Worm (Caenorhabditis elegans): Measurements from ENCODE around the gene T28F3.5.

DNA sequence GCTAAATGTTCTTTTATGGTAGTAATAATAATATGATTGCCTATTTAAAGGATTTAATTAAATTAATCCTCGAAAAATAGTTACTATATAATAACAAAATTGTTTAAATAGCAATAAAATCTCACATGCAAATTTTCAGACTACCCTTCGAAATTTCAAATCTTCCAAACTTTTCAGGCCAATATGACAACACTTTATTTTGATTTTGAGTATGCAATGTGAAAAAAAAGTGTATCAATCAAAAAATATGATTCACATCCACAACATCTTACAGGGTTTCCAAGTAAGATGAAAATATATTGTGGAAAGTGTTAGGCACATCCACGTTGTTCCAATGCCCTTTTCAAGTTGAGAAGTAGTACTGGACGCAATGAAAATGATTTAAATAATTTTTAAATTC, 17.3 kb downstream of the T28F3.5 start, which contains the start of gene snf-9:
- TF ChIP-seq dsc-1 (tag; optimal IDR thresholded peaks at IDR 0.05) (no peak), zag-1 (tag; optimal IDR thresholded peaks at IDR 0.05) (no peak), snpc-4 (tag; optimal IDR thresholded peaks at IDR 0.05) (no peak), blmp-1 (tag; optimal IDR thresholded peaks at IDR 0.05) (no peak), skn-1 (tag; optimal IDR thresholded peaks at IDR 0.05) (no peak), ama-1 (optimal IDR thresholded peaks at IDR 0.05) (no peak), unc-62 (GFP tag; optimal IDR thresholded peaks at IDR 0.05) (no peak), nhr-12 (tag; optimal IDR thresholded peaks at IDR 0.05) (no peak), aha-1 (tag; optimal IDR thresholded peaks at IDR 0.05) (no peak), nhr-237 (tag; optimal IDR thresholded peaks at IDR 0.05) (no peak), unc-30 (tag; optimal IDR thresholded peaks at IDR 0.05) (no peak), ceh-63 (GFP tag; optimal IDR thresholded peaks at IDR 0.05) (no peak)
